Worm (Caenorhabditis elegans): ENCODE measurements around the gene W02A2.9.

W02A2.9 gene

DNA sequence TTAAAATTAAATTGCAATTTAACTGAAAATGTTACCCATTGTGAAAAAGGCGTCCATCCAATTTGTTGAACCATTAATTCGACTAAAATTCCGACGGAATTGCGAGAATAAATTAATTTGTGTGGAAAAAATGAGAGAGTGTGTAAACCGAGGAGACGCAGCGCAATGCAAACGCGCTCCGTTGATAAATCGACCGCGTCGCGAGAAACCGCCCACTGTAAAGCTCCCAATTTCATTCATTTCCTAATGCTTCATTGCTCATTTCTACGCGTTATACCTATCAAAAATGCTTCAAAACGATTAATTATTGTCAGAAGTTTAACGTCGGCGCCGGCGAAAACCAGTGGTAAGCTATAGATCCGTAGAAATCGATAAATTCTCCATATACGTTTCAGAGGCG, 49.7 kb upstream of the W02A2.9 start, which contains the start of the genes Y67H2A.2 and micu-1 (continued):
- TF ChIP-seq madf-10 (tag; optimal IDR thresholded peaks at IDR 0.05) = peak; percentile 16
- TF ChIP-seq pbrm-1 (GFP tag; IDR thresholded peaks at IDR 0.05) = peak; percentile 66; the same call in 1 of the 2 replicates
- peak; percentile 36 for TF ChIP-seq tbp1 (GFP tag; optimal IDR thresholded peaks at IDR 0.05)
- peak; percentile 75 for TF ChIP-seq lin-40 (tag; optimal IDR thresholded peaks at IDR 0.05)
- TF ChIP-seq B0336.3 (GFP tag; IDR thresholded peaks at IDR 0.05) = 0 out of 2 replicates have a peak, but pooled peaks have one; percentile 33
- TF ChIP-seq madf-8 (GFP tag; conservative IDR thresholded peaks at IDR 0.05) = no peak
- TF ChIP-seq xnd-1 (tag; optimal IDR thresholded peaks at IDR 0.05) = no peak
- peak; percentile 23; the same call in 1 of the 2 replicates for TF ChIP-seq D2030.7 (GFP tag; IDR thresholded peaks at IDR 0.05)
- TF ChIP-seq mcd-1 (GFP tag; IDR thresholded peaks at IDR 0.05) = peak; percentile 99
- TF ChIP-seq T26A5.8 (tag; optimal IDR thresholded peaks at IDR 0.05) = no peak
- TF ChIP-seq F22D6.2 (tag; optimal IDR thresholded peaks at IDR 0.05) = no peak
- TF ChIP-seq dox-1 (GFP tag; IDR thresholded peaks at IDR 0.05) = peak; percentile 47
- no peak for TF ChIP-seq mes-4 (tag; optimal IDR thresholded peaks at IDR 0.05)
- no peak for TF ChIP-seq die-1 (tag; optimal IDR thresholded peaks at IDR 0.05)

- TF ChIP-seq rcor-1 (GFP tag; IDR thresholded peaks at IDR 0.05) (no peak), zfh-2 (GFP tag; conservative IDR thresholded peaks at IDR 0.05) (no peak), cebp-2 (GFP tag; IDR thresholded peaks at IDR 0.05) (no peak), zim-3 (tag; optimal IDR thresholded peaks at IDR 0.05) (no peak), hlh-26 (GFP tag; conservative IDR thresholded peaks at IDR 0.05) (no peak), nfyb-1 (GFP tag; IDR thresholded peaks at IDR 0.05) (no peak)
These were observed 47.8 kb upstream of the W02A2.9 start for ce11 chrIV:13299648-13300047.

- TF ChIP-seq hmg-20 (GFP tag; IDR thresholded peaks at IDR 0.05) (no peak), Y95B8A.8 (GFP tag; IDR thresholded peaks at IDR 0.05) (no peak), F57A8.1 (GFP tag; optimal IDR thresholded peaks at IDR 0.05) (no peak), madf-6 (GFP tag; IDR thresholded peaks at IDR 0.05) (peak; percentile 47), nfyb-1 (GFP tag; IDR thresholded peaks at IDR 0.05) (0 out of 2 replicates have a peak, but pooled peaks have one; percentile 31), fkh-3 (tag; optimal IDR thresholded peaks at IDR 0.05) (peak; percentile 35), K11D2.4 (GFP tag; IDR thresholded peaks at IDR 0.05) (no peak), madf-3 (GFP tag; IDR thresholded peaks at IDR 0.05) (0 out of 2 replicates have a peak, but pooled peaks have one; percentile 72), D2030.7 (GFP tag; IDR thresholded peaks at IDR 0.05) (no peak), hlh-26 (GFP tag; conservative IDR thresholded peaks at IDR 0.05) (no peak), mes-4 (tag; optimal IDR thresholded peaks at IDR 0.05) (no peak), nfya-2 (GFP tag; IDR thresholded peaks at IDR 0.05) (0 out of 2 replicates have a peak, but pooled peaks have one; percentile 60), sea-2 (GFP tag; IDR thresholded peaks at IDR 0.05) (no peak), mcd-1 (GFP tag; IDR thresholded peaks at IDR 0.05) (peak; percentile 62), F55B11.4 (tag; optimal IDR thresholded peaks at IDR 0.05; ENCODE audit: borderline replicate concordance, insufficient read depth) (no peak), B0019.2 (GFP tag; conservative IDR thresholded peaks at IDR 0.05) (no peak), F52B5.7 (tag; optimal IDR thresholded peaks at IDR 0.05) (peak; percentile 2), tbx-9 (tag; optimal IDR thresholded peaks at IDR 0.05; ENCODE audit: borderline replicate concordance) (no peak), ceh-27 (GFP tag; optimal IDR thresholded peaks at IDR 0.05) (no peak), Y53G8AR.9 (GFP tag; conservative IDR thresholded peaks at IDR 0.05) (0 out of 2 replicates have a peak, but pooled peaks have one; percentile 26), unc-130 (GFP tag; optimal IDR thresholded peaks at IDR 0.05) (no peak), ceh-91 (GFP tag; IDR thresholded peaks at IDR 0.05) (no peak), lin-35 (GFP tag; optimal IDR thresholded peaks at IDR 0.05) (no peak), nhr-80 (tag; optimal IDR thresholded peaks at IDR 0.05) (no peak), zfh-2 (GFP tag; conservative IDR thresholded peaks at IDR 0.05) (peak; percentile 66; the same call in 1 of the 2 replicates), egrh-3 (GFP tag; IDR thresholded peaks at IDR 0.05) (no peak), aptf-3 (GFP tag; IDR thresholded peaks at IDR 0.05) (0 out of 2 replicates have a peak, but pooled peaks have one; percentile 16), ztf-25 (GFP tag; IDR thresholded peaks at IDR 0.05) (0 out of 2 replicates have a peak, but pooled peaks have one; percentile 53), chd-7 (tag; optimal IDR thresholded peaks at IDR 0.05) (no peak), egl-18 (GFP tag; IDR thresholded peaks at IDR 0.05) (no peak), rpc-1 (optimal IDR thresholded peaks at IDR 0.05) (no peak), rpc-1 (tag; optimal IDR thresholded peaks at IDR 0.05) (no peak)
These were observed 47.4 kb upstream of the W02A2.9 start, which contains the start of gene kdp-1 for ce11 chrIV:13300109-13300508. Gene kdp-1 (plus strand): TSS chrIV:13300188.
